Worm (Caenorhabditis elegans) whole organism, midembryonic: ENCODE results near the gene fbxa-48.
"Not testable (repeated sequence)": the region's sequence is repeated elsewhere in the genome, so short reads cannot be mapped to it uniquely, and the experiment has no call there.

ENCODE experiments used
- T22C8.4 ChIP-seq: fragments of 200-800 bp; sonication (Bioruptor generic); IDR thresholded peaks from 2 replicates; pipeline ENCODE4 v1.3.6; 2022; ENCODE audit warnings: missing genetic modification characterization, missing compliant biosample characterization
- cog-1 ChIP-seq: sonication (generic microtip); optimal IDR thresholded peaks from 2 replicates; lab custom pipeline; 2016; ENCODE audit warnings: missing genetic modification characterization, missing compliant biosample characterization
- flt-1 ChIP-seq: fragments of 200-800 bp; sonication (Bioruptor generic); IDR thresholded peaks from 2 replicates; pipeline ENCODE4 v1.3.6; 2022; ENCODE audit warnings: missing genetic modification characterization, missing compliant biosample characterization
- klf-2 ChIP-seq: fragments of 200-800 bp; sonication (Bioruptor generic); conservative IDR thresholded peaks from 2 replicates; pipeline ENCODE4 v1.3.6; 2022; ENCODE audit warnings: missing genetic modification reagents, missing genetic modification characterization, missing compliant biosample characterization
- med-1 ChIP-seq: sonication (generic microtip); optimal IDR thresholded peaks from 2 replicates; lab custom pipeline; 2017; ENCODE audit warnings: missing genetic modification characterization, mild to moderate bottlenecking, missing compliant biosample characterization, antibody characterized with exemption, missing genetic modification reagents; ENCODE audit not compliant: insufficient read depth
- ref-1 ChIP-seq: fragments of 200-800 bp; sonication (Bioruptor generic); conservative IDR thresholded peaks from 2 replicates; pipeline ENCODE4 v1.3.6; 2022; ENCODE audit warnings: missing genetic modification reagents, missing genetic modification characterization, missing compliant biosample characterization
- tab-1 ChIP-seq: fragments of 200-800 bp; sonication (Bioruptor generic); IDR thresholded peaks from 2 replicates; pipeline ENCODE4 v1.3.6; 2022; ENCODE audit warnings: missing genetic modification characterization, missing compliant biosample characterization
- ztf-23 ChIP-seq: fragments of 200-800 bp; sonication (Bioruptor generic); IDR thresholded peaks from 2 replicates; pipeline ENCODE4 v1.3.6; 2022; ENCODE audit warnings: missing genetic modification reagents, missing genetic modification characterization, missing compliant biosample characterization
- ztf-29 ChIP-seq: fragments of 200-800 bp; sonication (Bioruptor generic); IDR thresholded peaks from 2 replicates; pipeline ENCODE4 v1.3.6; 2022; ENCODE audit warnings: missing genetic modification reagents, missing genetic modification characterization, missing compliant biosample characterization

fbxa-48 gene

DNA sequence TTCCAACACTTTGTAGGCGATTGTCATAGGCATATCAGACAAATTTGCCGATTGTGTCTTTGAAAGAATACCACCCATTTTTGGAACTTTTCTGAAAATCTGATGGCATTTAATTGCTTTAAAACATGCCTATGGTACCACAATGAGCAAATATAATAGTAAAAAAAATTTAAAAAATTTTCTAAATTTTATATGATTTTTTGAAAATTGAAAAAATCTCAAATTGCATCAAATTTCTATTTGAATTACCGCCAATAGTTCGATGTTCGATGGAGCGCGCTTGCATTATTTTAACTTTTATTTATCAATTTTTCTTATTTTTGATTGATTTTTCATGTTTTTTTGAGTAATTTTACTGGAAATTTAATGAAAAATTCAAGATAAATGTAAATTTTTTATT, 10.6 kb downstream of the fbxa-48 start, which contains the start of gene fbxa-42:
Gene fbxa-42 (minus strand): TSS at position 101 of the 400 bp plus-strand sequence.
- not testable (repeated sequence) for TF ChIP-seq cog-1; T22C8.4 (GFP tag; lab: Robert Waterston, UW); med-1

DNA sequence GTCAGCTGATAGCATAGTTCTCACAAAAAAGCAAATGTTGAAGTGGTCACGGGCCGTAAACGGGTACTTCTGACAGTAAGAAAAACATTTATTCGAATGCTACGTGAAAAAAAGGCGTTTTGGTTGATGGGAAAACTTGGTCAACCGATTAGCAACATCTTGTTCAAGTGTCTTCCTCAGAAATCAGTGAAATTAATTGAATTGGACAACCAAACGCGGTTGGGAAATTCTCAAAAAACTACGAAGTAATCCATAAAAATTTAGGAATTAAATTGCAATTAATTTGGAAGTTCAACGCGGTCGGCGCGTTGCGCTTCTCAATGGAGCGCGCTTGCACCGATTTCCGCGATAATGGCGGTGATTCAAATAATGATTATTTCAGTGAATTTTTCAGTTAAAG, 12.6 kb downstream of the fbxa-48 start:
- no peak for TF ChIP-seq T22C8.4 (GFP tag; lab: Robert Waterston, UW)
- TF ChIP-seq ztf-29 (GFP tag; lab: Robert Waterston, UW) = no peak
- no peak for TF ChIP-seq klf-2 (GFP tag; lab: Robert Waterston, UW)
- no peak for TF ChIP-seq cog-1

DNA sequence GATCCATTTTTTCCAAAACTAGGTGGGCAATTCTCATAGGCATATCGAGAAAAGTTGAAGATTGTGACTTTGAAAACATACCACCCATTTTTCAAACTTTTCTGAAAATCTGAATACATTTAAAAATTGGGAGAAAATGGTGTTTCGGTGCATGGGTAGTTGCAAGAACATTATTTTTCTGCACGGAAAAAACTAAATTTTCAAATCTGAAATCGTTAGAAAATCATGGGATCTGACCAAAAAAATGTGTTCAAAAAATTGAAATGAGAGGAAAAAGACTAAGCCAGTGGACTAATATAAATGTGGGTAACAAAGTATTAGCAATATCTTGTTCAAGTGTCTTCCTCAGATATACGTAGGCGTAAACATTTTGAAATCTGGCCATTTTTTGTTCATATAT, 13.1 kb downstream of the fbxa-48 start, which contains the start of gene fbxa-43:
Gene fbxa-43 (minus strand): TSS at position 101 of the 400 bp plus-strand sequence.
- TF ChIP-seq tab-1 (GFP tag; lab: Robert Waterston, UW) (no peak), T22C8.4 (GFP tag; lab: Robert Waterston, UW) (no peak), ztf-23 (GFP tag; lab: Robert Waterston, UW) (no peak), ztf-29 (GFP tag; lab: Robert Waterston, UW) (no peak), flt-1 (GFP tag; lab: Robert Waterston, UW) (no peak), ref-1 (no peak), klf-2 (GFP tag; lab: Robert Waterston, UW) (no peak), cog-1 (no peak), med-1 (no peak)

DNA sequence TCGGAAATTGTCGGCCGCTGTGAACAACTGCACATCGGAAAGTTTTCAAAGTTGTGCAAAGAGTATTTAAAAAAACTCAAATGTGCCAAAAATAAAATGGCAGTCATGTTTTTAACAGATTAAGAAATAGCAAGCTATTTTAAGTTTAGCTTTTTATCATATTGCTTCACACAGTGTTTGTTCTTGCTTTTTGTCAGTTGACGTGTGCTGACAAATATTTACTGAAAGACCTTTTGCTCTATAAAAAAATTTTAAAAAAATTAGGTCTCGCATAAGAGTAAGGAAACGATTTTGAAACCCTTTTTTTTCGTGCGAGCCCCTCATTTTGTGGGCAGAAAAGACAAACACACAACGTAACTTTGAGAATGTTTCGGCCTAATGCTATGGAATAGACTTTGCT, 16.5 kb downstream of the fbxa-48 start, which contains the start of gene fbxa-71:
Gene fbxa-71 (plus strand): TSS at position 301 of the 400 bp plus-strand sequence.
- TF ChIP-seq cog-1 (no peak), tab-1 (GFP tag; lab: Robert Waterston, UW) (no peak), flt-1 (GFP tag; lab: Robert Waterston, UW) (no peak), ztf-29 (GFP tag; lab: Robert Waterston, UW) (no peak), T22C8.4 (GFP tag; lab: Robert Waterston, UW) (no peak), ztf-23 (GFP tag; lab: Robert Waterston, UW) (no peak), ref-1 (no peak), klf-2 (GFP tag; lab: Robert Waterston, UW) (no peak), med-1 (no peak)

ce11 chrIII:2253027-2253499, 18.9 kb downstream of the fbxa-48 start, which contains the start of gene fbxa-73:
fbxa-73 (plus strand) TSS chrIII:2253449.
- TF ChIP-seq cog-1 = no peak
- TF ChIP-seq flt-1 (GFP tag; lab: Robert Waterston, UW) = no peak
- no peak for TF ChIP-seq tab-1 (GFP tag; lab: Robert Waterston, UW)
- no peak for TF ChIP-seq med-1
- no peak for TF ChIP-seq klf-2 (GFP tag; lab: Robert Waterston, UW)
- TF ChIP-seq ref-1 = no peak
- TF ChIP-seq ztf-29 (GFP tag; lab: Robert Waterston, UW) = no peak
- TF ChIP-seq T22C8.4 (GFP tag; lab: Robert Waterston, UW) = no peak
- TF ChIP-seq ztf-23 (GFP tag; lab: Robert Waterston, UW) = no peak

DNA sequence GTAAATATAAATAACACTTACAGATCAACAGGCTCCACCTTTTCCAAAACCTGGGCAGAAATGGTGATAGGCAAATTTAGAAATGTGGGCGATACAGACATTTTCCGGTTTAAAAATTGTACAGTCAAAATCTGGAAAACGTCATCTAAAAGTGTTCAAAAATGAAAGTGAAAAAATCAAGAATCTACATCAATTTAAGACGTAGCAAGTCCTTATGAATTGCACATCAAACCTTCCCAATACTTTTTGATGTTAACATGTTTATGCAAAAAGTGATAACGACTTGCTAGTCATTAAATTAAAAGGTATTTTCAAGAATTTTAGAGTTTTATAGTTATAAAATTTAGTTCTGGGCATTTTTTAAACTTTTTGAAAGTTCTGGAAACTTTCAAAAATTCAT, 20.6 kb downstream of the fbxa-48 start, which contains the start of gene fbxa-7:
Gene fbxa-7 (minus strand): TSS at position 101 of the 400 bp plus-strand sequence.
- TF ChIP-seq flt-1 (GFP tag; lab: Robert Waterston, UW) (no peak), ztf-29 (GFP tag; lab: Robert Waterston, UW) (no peak), klf-2 (GFP tag; lab: Robert Waterston, UW) (no peak)

DNA sequence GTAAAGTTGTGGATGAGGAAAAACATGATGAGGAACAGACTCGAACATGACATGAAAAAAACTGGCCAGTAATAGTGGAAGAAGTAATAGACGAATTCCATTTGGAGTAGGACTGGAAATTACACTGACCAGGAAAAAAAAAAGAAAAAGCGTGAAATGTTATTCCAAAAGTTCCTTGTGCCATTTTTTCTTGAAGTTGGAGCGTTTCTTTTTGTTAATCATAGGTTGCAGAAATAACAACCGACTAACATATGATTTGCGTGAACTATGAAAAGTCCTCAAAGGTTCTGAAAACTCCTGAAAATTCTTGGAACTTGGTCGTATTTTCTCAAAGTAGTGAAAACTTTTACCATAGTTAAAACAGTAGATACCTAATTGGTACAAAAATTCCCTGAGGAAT, 26.2 kb downstream of the fbxa-48 start, which contains the start of gene srd-67:
Gene srd-67 (minus strand): TSS at position 101 of the 400 bp plus-strand sequence.
- no peak for TF ChIP-seq flt-1 (GFP tag; lab: Robert Waterston, UW)
- no peak for TF ChIP-seq tab-1 (GFP tag; lab: Robert Waterston, UW)
- TF ChIP-seq ref-1 = no peak
- no peak for TF ChIP-seq klf-2 (GFP tag; lab: Robert Waterston, UW)
- TF ChIP-seq T22C8.4 (GFP tag; lab: Robert Waterston, UW) = no peak
- no peak for TF ChIP-seq med-1
- no peak for TF ChIP-seq ztf-29 (GFP tag; lab: Robert Waterston, UW)
- no peak for TF ChIP-seq cog-1
- no peak for TF ChIP-seq ztf-23 (GFP tag; lab: Robert Waterston, UW)

DNA sequence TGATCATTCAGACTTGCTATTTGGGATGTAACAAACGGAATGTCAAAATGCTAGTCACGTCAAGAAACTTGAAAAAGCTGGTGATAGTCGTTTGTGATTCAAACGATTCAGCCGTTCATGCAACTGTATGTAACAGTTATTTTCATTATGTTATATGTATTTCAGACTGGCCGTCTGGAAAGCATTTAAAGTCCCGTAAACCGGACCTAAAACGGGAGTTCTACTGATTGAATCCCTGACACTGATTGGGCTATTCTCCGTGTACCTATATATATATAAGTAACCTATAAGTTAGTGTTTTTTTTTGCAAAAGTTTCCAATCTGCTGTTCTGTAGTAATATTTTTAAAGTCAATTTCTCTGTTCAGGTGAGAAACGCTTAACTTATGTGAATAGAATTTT, 28.4 kb downstream of the fbxa-48 start:
- TF ChIP-seq med-1 = no peak
- no peak for TF ChIP-seq ztf-23 (GFP tag; lab: Robert Waterston, UW)
- TF ChIP-seq flt-1 (GFP tag; lab: Robert Waterston, UW) = no peak
- TF ChIP-seq klf-2 (GFP tag; lab: Robert Waterston, UW) = no peak
- no peak for TF ChIP-seq cog-1
- no peak for TF ChIP-seq ztf-29 (GFP tag; lab: Robert Waterston, UW)

DNA sequence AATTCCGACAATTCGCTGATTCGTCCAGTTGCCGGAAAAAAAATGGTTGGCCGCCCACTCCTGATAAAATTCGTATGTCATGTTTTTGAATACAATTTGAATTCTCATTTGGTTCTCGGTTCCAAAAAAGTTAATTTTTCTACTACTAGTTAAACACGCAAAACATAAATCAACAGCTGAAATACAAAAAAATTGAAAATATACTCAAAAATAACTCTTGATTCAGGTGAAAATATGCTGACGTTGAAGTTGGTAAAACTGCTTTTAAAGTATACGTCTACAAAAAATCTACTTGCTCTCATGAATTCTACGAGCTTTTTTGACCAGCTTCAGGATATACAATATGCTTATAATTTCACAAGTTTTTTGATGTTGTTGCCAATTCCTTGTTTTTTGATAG, 31.5 kb downstream of the fbxa-48 start, which contains the start of gene srz-56:
Gene srz-56 (plus strand): TSS at position 301 of the 400 bp plus-strand sequence.
- TF ChIP-seq ztf-23 (GFP tag; lab: Robert Waterston, UW) = no peak
- TF ChIP-seq ztf-29 (GFP tag; lab: Robert Waterston, UW) = no peak
- TF ChIP-seq T22C8.4 (GFP tag; lab: Robert Waterston, UW) = no peak
- no peak for TF ChIP-seq ref-1
- TF ChIP-seq cog-1 = no peak
- no peak for TF ChIP-seq klf-2 (GFP tag; lab: Robert Waterston, UW)
- no peak for TF ChIP-seq flt-1 (GFP tag; lab: Robert Waterston, UW)
- TF ChIP-seq tab-1 (GFP tag; lab: Robert Waterston, UW) = no peak
- TF ChIP-seq med-1 = no peak

DNA sequence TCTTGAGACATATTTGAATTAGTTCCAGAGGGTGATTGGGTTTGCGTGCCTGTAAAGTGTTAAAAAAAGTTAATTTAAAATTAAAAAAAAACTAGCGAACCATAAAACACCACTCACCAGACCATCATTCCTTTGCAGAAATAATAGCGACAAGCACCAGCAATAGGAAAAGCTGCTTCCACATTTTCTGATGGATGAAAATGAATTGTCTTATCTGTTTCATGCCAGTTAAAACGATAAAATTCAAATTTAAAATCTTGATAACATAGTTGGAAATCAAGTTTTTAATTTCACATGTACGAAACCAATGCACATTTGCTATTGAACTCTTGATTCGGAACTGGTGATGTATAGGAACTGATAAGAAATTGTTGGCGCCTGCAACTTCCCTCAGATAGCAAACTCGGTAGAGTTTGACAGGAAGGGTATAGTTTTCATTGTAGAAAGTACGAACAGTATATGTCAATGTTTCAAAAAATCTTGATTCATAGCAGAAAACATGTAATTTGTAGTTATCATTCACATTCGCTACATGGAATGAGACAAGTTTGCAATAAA, 32.3 kb downstream of the fbxa-48 start, which contains the start of gene C39B5.10:
Gene C39B5.10 (minus strand): TSS at position 51 of the 558 bp plus-strand sequence.
- TF ChIP-seq cog-1 (no peak), ztf-29 (GFP tag; lab: Robert Waterston, UW) (no peak), med-1 (no peak), ref-1 (no peak), T22C8.4 (GFP tag; lab: Robert Waterston, UW) (no peak), ztf-23 (GFP tag; lab: Robert Waterston, UW) (no peak), klf-2 (GFP tag; lab: Robert Waterston, UW) (no peak), tab-1 (GFP tag; lab: Robert Waterston, UW) (no peak), flt-1 (GFP tag; lab: Robert Waterston, UW) (no peak)
